Fruit fly (Drosophila melanogaster) S2 (cell line): ENCODE results near the gene CG13731.

ENCODE experiments used
- CG8478 ChIP-seq: fragments of >200 bp; optimal IDR thresholded peaks from 2 replicates; lab custom pipeline; 2018
- CTCF ChIP-seq, 2 experiments: fragments of >200 bp; optimal IDR thresholded peaks; 2 replicates each; lab custom pipeline; 2018

DNA sequence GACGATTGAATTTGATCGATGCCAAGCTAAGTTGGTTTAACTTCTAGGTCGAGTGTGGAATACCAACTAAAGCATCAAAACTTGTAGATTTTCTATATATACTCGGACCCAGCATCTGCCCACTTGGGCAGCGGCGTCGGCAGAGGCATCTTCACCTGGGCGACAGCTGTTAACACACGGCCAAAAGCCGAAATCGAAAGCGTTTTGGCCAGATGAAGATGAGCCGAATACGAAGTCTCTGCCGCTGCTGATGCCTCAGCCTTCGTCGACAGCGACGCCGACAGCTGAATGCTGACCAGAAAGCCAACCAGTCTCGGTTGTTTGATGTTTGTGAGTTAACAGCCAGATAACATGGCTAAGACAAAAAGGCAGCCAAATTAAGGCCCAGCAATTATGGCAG is at the start of gene CG13731:
- no peak for TF ChIP-seq CTCF (optimal IDR thresholded peaks at IDR 0.05; lab: Kevin White, UChicago)
- TF ChIP-seq CG8478 = no peak
